Worm (Caenorhabditis elegans) whole organism, midembryonic: ENCODE data around the gene fbxc-7.
A peak's percentile ranks its signal among the peaks of the same experiment; 100 is the strongest.
"Not testable (repeated sequence)": the region's sequence is repeated elsewhere in the genome, so short reads cannot be mapped to it uniquely, and the experiment has no call there.

Experiments used
- T22C8.4 ChIP-seq: fragments of 200-800 bp; sonication (Bioruptor generic); IDR thresholded peaks from 2 replicates; pipeline ENCODE4 v1.3.6; 2022; ENCODE audit warnings: missing genetic modification characterization, missing compliant biosample characterization
- cog-1 ChIP-seq: sonication (generic microtip); optimal IDR thresholded peaks from 2 replicates; lab custom pipeline; 2016; ENCODE audit warnings: missing genetic modification characterization, missing compliant biosample characterization
- flt-1 ChIP-seq: fragments of 200-800 bp; sonication (Bioruptor generic); IDR thresholded peaks from 2 replicates; pipeline ENCODE4 v1.3.6; 2022; ENCODE audit warnings: missing genetic modification characterization, missing compliant biosample characterization
- klf-2 ChIP-seq: fragments of 200-800 bp; sonication (Bioruptor generic); conservative IDR thresholded peaks from 2 replicates; pipeline ENCODE4 v1.3.6; 2022; ENCODE audit warnings: missing genetic modification reagents, missing genetic modification characterization, missing compliant biosample characterization
- med-1 ChIP-seq: sonication (generic microtip); optimal IDR thresholded peaks from 2 replicates; lab custom pipeline; 2017; ENCODE audit warnings: missing genetic modification characterization, mild to moderate bottlenecking, missing compliant biosample characterization, antibody characterized with exemption, missing genetic modification reagents; ENCODE audit not compliant: insufficient read depth
- ref-1 ChIP-seq: fragments of 200-800 bp; sonication (Bioruptor generic); conservative IDR thresholded peaks from 2 replicates; pipeline ENCODE4 v1.3.6; 2022; ENCODE audit warnings: missing genetic modification reagents, missing genetic modification characterization, missing compliant biosample characterization
- tab-1 ChIP-seq: fragments of 200-800 bp; sonication (Bioruptor generic); IDR thresholded peaks from 2 replicates; pipeline ENCODE4 v1.3.6; 2022; ENCODE audit warnings: missing genetic modification characterization, missing compliant biosample characterization
- ztf-23 ChIP-seq: fragments of 200-800 bp; sonication (Bioruptor generic); IDR thresholded peaks from 2 replicates; pipeline ENCODE4 v1.3.6; 2022; ENCODE audit warnings: missing genetic modification reagents, missing genetic modification characterization, missing compliant biosample characterization
- ztf-29 ChIP-seq: fragments of 200-800 bp; sonication (Bioruptor generic); IDR thresholded peaks from 2 replicates; pipeline ENCODE4 v1.3.6; 2022; ENCODE audit warnings: missing genetic modification reagents, missing genetic modification characterization, missing compliant biosample characterization

fbxc-7 gene

DNA sequence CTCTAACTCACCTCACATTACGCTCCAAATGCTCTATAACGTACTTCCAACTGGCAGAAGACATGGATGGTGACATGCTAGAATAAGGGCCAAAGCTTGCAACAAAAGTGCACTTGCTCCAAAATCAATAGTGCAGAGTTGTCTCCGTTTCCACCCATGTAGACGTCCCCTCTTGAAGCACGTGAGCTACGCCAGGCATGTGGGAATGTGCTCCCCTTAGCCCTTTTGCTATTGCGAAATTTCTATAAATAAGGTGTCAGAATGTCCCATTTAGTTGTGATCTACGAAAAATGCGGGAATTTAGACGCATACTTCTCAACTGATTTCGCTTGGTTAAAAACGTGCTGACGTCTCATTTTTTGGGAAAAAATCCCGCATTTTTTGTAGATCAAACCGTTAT lies 4.4 kb upstream of the fbxc-7 start:
- no peak for TF ChIP-seq ztf-29 (GFP tag; lab: Robert Waterston, UW)
- no peak for TF ChIP-seq ztf-23 (GFP tag; lab: Robert Waterston, UW)
- no peak for TF ChIP-seq cog-1 (tag; lab: Kevin White, UChicago)
- no peak for TF ChIP-seq klf-2 (GFP tag; lab: Robert Waterston, UW)
- no peak for TF ChIP-seq tab-1
- TF ChIP-seq ref-1 (GFP tag; lab: Robert Waterston, UW): no peak
- TF ChIP-seq med-1 (GFP tag; lab: Kevin White, UChicago): no peak
- no peak for TF ChIP-seq flt-1 (GFP tag; lab: Robert Waterston, UW)
- no peak for TF ChIP-seq T22C8.4 (GFP tag; lab: Robert Waterston, UW)

DNA sequence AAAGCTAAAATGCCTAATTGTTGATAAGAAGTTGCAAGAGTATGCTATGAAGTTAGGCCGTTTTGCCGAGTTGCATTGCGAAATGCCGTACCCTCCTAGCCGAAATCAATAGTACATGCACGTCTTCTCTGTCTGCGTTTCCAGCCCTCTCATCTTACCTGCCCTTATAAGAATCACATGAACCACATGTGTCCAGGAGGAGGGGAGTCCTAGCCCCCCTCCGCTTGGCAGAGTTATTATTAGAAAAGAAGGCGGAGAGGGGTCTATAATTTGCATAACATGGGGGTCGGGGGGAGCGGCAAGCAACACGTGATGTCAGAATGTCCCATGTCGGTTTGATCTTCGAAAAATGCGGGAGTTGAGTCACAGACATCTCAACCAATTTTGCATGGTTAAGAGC lies 1.7 kb upstream of the fbxc-7 start:
- TF ChIP-seq cog-1 (tag; lab: Kevin White, UChicago) (no peak), flt-1 (GFP tag; lab: Robert Waterston, UW) (peak; percentile 61; the same call in 1 of the 2 replicates), ztf-29 (GFP tag; lab: Robert Waterston, UW) (0 out of 2 replicates have a peak, but pooled peaks have one; percentile 18), tab-1 (no peak), T22C8.4 (GFP tag; lab: Robert Waterston, UW) (no peak), ref-1 (GFP tag; lab: Robert Waterston, UW) (no peak), klf-2 (GFP tag; lab: Robert Waterston, UW) (no peak), ztf-23 (GFP tag; lab: Robert Waterston, UW) (no peak), med-1 (GFP tag; lab: Kevin White, UChicago) (no peak)

DNA sequence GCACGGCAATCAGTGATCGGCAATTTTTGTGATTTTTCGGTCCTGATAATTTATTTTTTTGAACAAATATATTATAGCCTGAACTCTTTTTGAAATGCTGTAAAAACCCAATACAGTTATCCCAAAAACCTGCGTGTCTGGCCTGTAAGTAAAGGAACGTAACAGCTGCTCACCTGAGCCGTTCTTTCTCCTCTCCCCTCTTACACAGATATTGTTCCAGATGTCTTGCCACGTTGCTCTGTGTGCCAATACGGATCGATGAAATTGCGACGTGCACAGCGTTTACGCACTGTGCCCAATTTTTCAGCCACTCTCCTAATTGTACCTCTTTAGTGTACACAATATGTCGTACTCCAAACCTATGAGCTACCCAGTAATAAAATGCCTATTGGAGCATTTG lies 3.9 kb downstream of the fbxc-7 start, which contains the start of gene sdz-4:
sdz-4 (plus strand) TSS at position 301 of the 400 bp plus-strand sequence.
- no peak for TF ChIP-seq T22C8.4 (GFP tag; lab: Robert Waterston, UW)
- no peak for TF ChIP-seq ztf-29 (GFP tag; lab: Robert Waterston, UW)
- TF ChIP-seq tab-1: no peak
- TF ChIP-seq cog-1 (tag; lab: Kevin White, UChicago): no peak
- TF ChIP-seq ref-1 (GFP tag; lab: Robert Waterston, UW): no peak
- no peak for TF ChIP-seq ztf-23 (GFP tag; lab: Robert Waterston, UW)
- TF ChIP-seq flt-1 (GFP tag; lab: Robert Waterston, UW): no peak
- TF ChIP-seq med-1 (GFP tag; lab: Kevin White, UChicago): no peak
- TF ChIP-seq klf-2 (GFP tag; lab: Robert Waterston, UW): no peak

DNA sequence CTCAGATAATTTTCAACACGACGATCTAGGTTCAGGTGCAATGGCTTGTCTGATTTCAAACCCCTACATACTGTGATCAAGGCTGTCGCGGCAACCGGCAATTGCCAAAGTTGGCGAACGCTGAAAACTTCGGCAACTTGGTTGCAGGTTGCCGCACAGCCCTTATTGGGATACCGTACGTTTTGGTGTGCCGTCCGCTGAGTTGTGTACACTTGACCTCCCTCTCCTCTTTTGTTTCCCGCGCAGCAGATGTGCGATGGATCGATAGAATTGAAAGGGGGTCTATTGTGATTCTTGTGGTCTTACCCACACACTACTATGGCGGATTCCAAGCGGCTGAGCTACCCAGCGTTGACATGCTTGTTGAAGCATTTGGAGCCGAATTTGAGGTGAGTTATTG lies 5.5 kb downstream of the fbxc-7 start, which contains the start of the genes C32B5.18 and C32B5.7:
C32B5.18 (plus strand) TSS at position 301 of the 400 bp plus-strand sequence.
C32B5.7 (plus strand) TSS at position 311 of the 400 bp plus-strand sequence.
- no peak for TF ChIP-seq tab-1
- no peak for TF ChIP-seq ref-1 (GFP tag; lab: Robert Waterston, UW)
- no peak for TF ChIP-seq ztf-23 (GFP tag; lab: Robert Waterston, UW)
- TF ChIP-seq cog-1 (tag; lab: Kevin White, UChicago): no peak
- no peak for TF ChIP-seq med-1 (GFP tag; lab: Kevin White, UChicago)
- TF ChIP-seq klf-2 (GFP tag; lab: Robert Waterston, UW): no peak
- TF ChIP-seq flt-1 (GFP tag; lab: Robert Waterston, UW): no peak
- no peak for TF ChIP-seq ztf-29 (GFP tag; lab: Robert Waterston, UW)
- no peak for TF ChIP-seq T22C8.4 (GFP tag; lab: Robert Waterston, UW)

DNA sequence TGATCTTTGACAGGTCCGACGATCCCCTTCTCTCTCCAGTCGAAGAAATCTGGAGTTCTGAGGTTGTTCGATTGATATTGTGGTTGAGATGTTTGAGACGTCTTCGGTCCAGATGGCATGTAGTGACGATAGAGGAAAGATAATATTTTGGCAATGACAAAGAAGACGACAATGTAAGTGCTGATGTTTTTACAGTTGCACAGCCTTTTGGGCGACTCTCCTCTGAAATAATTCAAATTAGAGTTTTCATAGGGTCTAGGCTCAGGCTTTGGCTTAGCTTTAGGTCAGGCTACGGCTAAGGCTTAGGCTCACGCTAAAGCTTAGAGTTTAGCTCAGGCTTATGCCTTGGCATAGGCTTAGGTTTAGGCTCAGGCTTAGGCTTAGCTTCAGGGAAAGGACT lies 7.2 kb downstream of the fbxc-7 start, which contains the start of gene C32B5.13:
C32B5.13 (minus strand) TSS at position 101 of the 400 bp plus-strand sequence.
- TF ChIP-seq ztf-29 (GFP tag; lab: Robert Waterston, UW) (no peak), T22C8.4 (GFP tag; lab: Robert Waterston, UW) (no peak), klf-2 (GFP tag; lab: Robert Waterston, UW) (no peak), cog-1 (tag; lab: Kevin White, UChicago) (no peak), med-1 (GFP tag; lab: Kevin White, UChicago) (no peak), ref-1 (GFP tag; lab: Robert Waterston, UW) (no peak), flt-1 (GFP tag; lab: Robert Waterston, UW) (no peak), ztf-23 (GFP tag; lab: Robert Waterston, UW) (no peak), tab-1 (no peak)

DNA sequence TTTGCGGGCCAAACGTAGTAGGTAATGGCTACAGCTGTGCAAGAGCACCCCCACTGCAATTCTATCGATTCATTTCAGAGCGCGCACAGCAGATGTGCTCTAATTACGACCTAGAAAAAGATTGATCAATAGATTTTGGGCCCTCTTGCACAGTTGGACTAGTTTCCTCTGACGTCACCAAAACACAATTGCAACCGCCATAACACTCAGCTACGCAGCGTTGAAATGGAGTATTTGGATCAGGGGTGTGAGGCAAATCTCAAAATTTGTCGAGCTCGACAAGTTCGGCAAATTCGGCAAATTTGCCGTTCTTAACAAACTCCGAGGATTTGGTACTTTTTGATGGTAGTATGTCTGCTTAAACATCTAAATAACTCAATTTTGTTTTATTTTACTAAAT lies 12.2 kb downstream of the fbxc-7 start, which contains the start of gene fbxc-18:
fbxc-18 (minus strand) TSS at position 101 of the 400 bp plus-strand sequence.
- TF ChIP-seq ref-1, ztf-23, flt-1 (GFP tag; lab: Robert Waterston, UW): not testable (repeated sequence)

DNA sequence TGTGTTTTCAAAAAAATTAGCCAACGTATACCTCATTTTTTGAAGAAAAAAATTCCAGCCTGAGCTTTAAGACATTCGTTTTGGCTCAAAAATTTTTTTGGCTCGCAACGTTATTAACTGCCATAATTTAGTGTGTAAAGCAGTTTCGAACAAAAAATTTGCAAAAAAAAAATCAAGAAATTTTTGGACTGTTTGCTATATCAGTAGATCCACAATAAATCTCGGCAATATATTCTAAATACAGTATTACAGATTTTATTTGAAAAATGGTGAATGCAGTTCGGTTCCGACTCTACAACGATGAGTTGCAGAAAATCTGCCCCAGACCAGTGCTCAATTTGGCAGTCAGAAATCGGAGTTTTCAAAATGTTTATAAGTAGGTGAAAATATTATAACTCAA lies 13.4 kb downstream of the fbxc-7 start, which contains the start of gene C32B5.6:
C32B5.6 (plus strand) TSS at position 301 of the 400 bp plus-strand sequence.
- TF ChIP-seq tab-1; ref-1 (GFP tag; lab: Robert Waterston, UW); T22C8.4 (GFP tag; lab: Robert Waterston, UW): not testable (repeated sequence)

DNA sequence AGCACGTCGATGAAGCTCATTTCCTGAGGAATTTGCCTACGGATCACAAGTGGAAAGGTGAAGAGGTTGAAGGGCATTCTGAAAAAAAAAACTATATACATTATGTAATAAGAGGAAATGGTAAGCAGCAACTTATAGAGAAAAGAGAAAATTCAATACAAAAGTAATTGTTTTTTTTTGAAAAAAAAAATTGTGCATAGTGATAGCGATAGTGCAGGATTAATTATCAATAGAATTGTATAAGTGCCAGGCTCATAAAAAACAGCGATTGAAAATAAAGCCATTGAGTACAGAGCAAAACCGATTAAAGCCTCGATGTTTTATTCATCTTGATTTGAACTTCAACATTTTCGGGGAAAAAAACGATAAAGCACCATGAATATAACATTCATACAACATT lies 18.1 kb downstream of the fbxc-7 start, which contains the start of gene C32B5.15:
C32B5.15 (minus strand) TSS at position 101 of the 400 bp plus-strand sequence.
- TF ChIP-seq cog-1 (tag; lab: Kevin White, UChicago) (no peak), flt-1 (GFP tag; lab: Robert Waterston, UW) (no peak), med-1 (GFP tag; lab: Kevin White, UChicago) (no peak), ztf-29 (GFP tag; lab: Robert Waterston, UW) (no peak), tab-1 (no peak), klf-2 (GFP tag; lab: Robert Waterston, UW) (no peak), T22C8.4 (GFP tag; lab: Robert Waterston, UW) (no peak), ref-1 (GFP tag; lab: Robert Waterston, UW) (no peak), ztf-23 (GFP tag; lab: Robert Waterston, UW) (no peak)

DNA sequence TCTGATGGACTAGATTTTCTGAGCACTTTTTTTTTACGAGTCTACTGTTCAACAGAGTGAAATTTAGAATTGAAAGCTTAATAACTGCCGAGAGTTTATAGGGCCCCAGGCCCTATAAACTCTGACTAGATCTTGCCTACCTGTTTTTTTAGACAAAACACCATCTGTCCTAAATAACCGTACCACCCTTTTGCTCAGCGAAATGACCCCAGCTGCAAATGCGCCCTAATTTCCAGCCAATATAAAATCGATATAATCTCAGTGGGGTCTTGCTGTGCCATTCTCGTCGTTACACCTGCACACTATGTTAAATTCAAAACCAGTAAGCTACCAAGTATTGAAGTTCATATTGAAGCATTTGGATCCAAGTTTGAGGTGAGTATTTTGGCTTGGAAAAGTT lies 19.3 kb downstream of the fbxc-7 start, which contains the start of gene fbxc-14:
fbxc-14 (plus strand) TSS at position 301 of the 400 bp plus-strand sequence.
- TF ChIP-seq flt-1 (GFP tag; lab: Robert Waterston, UW) (no peak), cog-1 (tag; lab: Kevin White, UChicago) (no peak), med-1 (GFP tag; lab: Kevin White, UChicago) (no peak)
